Worm (Caenorhabditis elegans) whole organism, L2 larva: ENCODE measurements around the gene F16H6.8.

Experiments used
- egl-27 ChIP-seq: sonication (generic microtip); optimal IDR thresholded peaks from 3 replicates; lab custom pipeline; 2017; ENCODE audit warnings: missing biosample characterization, missing genetic modification reagents, missing genetic modification characterization
- fos-1 ChIP-seq: fragments of 150-350 bp; optimal IDR thresholded peaks from 2 replicates; lab custom pipeline; 2014; ENCODE audit warnings: missing biosample characterization, missing genetic modification characterization
- mdl-1 ChIP-seq, 2 experiments: fragments of 150-350 bp in 1 of 2; sonication (generic microtip) in 1 of 2; optimal IDR thresholded peaks; 2 replicates each; lab custom pipeline; 2017; ENCODE audit warnings: missing biosample characterization in 2 of 2, missing genetic modification characterization in 2 of 2
- nhr-237 ChIP-seq: fragments of 150-350 bp; optimal IDR thresholded peaks from 2 replicates; lab custom pipeline; 2014; ENCODE audit warnings: missing biosample characterization, missing genetic modification characterization
- sma-9 ChIP-seq, 2 experiments: fragments of 150-350 bp in 1 of 2; sonication (generic microtip) in 1 of 2; optimal IDR thresholded peaks; 2 replicates each; lab custom pipeline; 2014 to 2016; ENCODE audit warnings: missing genetic modification characterization in 2 of 2, mild to moderate bottlenecking in 1 of 2, missing biosample characterization in 1 of 2, missing compliant biosample characterization in 1 of 2, missing genetic modification reagents in 1 of 2, moderate library complexity in 1 of 2
- snpc-4 ChIP-seq: fragments of 150-350 bp; optimal IDR thresholded peaks from 2 replicates; lab custom pipeline; 2014; ENCODE audit warnings: missing biosample characterization, missing genetic modification characterization

DNA sequence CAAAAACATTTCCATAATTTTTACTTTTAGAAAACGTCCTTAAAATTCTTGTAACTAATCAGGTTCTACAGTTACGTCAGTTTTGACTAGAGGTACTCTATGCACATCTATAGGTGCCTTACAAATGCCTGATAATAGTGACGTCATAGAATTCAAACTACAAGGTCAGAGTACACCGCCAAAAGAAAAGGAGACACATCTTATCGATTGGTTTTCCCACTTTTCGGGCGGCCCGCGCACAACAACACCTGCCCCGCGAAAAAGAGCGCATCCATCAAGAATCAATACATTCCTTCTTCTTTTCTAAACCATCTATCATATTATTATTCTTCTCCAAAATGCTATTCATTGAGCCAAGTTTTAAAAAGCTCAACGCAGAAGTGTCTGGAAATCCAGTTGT lies 36.4 kb downstream of the F16H6.8 start, which contains the start of gene C31G12.1:
- TF ChIP-seq sma-9 (GFP tag; optimal IDR thresholded peaks at IDR 0.05; lab: Kevin White, UChicago) (no peak), sma-9 (tag; optimal IDR thresholded peaks at IDR 0.05; lab: Kevin White, UChicago) (no peak), snpc-4 (no peak), fos-1 (tag; lab: Kevin White, UChicago) (no peak), egl-27 (no peak), nhr-237 (tag; lab: Kevin White, UChicago) (no peak), mdl-1 (tag; optimal IDR thresholded peaks at IDR 0.05; lab: Kevin White, UChicago) (no peak)
